Worm (Caenorhabditis elegans): ENCODE results near the gene mltn-13.
A peak's percentile ranks its signal among the peaks of the same experiment; 100 is the strongest.

Gene mltn-13

ce11 chrX:4400296-4400695, 47.9 kb downstream of the mltn-13 start:
- TF ChIP-seq tbx-7 (tag; optimal IDR thresholded peaks at IDR 0.05) (no peak), K02D7.2 (tag; optimal IDR thresholded peaks at IDR 0.05) (no peak), elt-2 (tag; optimal IDR thresholded peaks at IDR 0.05) (no peak), dmd-4 (tag; optimal IDR thresholded peaks at IDR 0.05; ENCODE audit: borderline replicate concordance) (no peak), ama-1 (optimal IDR thresholded peaks at IDR 0.05) (no peak), odd-2 (tag; optimal IDR thresholded peaks at IDR 0.05) (no peak), ceh-6 (GFP tag; optimal IDR thresholded peaks at IDR 0.05) (no peak), fkh-10 (GFP tag; optimal IDR thresholded peaks at IDR 0.05) (no peak), rnt-1 (tag; optimal IDR thresholded peaks at IDR 0.05) (no peak), npax-4 (tag; optimal IDR thresholded peaks at IDR 0.05) (no peak), tbx-2 (tag; optimal IDR thresholded peaks at IDR 0.05) (no peak), nhr-11 (tag; optimal IDR thresholded peaks at IDR 0.05) (no peak), ceh-14 (tag; optimal IDR thresholded peaks at IDR 0.05) (no peak), ceh-30 (tag; optimal IDR thresholded peaks at IDR 0.05) (no peak), che-1 (tag; optimal IDR thresholded peaks at IDR 0.05) (no peak), sdc-2 (tag; optimal IDR thresholded peaks at IDR 0.05) (no peak), hlh-6 (tag; optimal IDR thresholded peaks at IDR 0.05) (no peak), pha-2 (tag; optimal IDR thresholded peaks at IDR 0.05) (no peak), dve-1 (tag; optimal IDR thresholded peaks at IDR 0.05) (no peak), unc-3 (GFP tag; conservative IDR thresholded peaks at IDR 0.05) (no peak), unc-3 (tag; optimal IDR thresholded peaks at IDR 0.05) (no peak)

ce11 chrX:4397460-4397859, 50.7 kb downstream of the mltn-13 start:
- TF ChIP-seq unc-42 (tag; optimal IDR thresholded peaks at IDR 0.05) (no peak), lin-11 (tag; optimal IDR thresholded peaks at IDR 0.05) (no peak), unc-55 (GFP tag; optimal IDR thresholded peaks at IDR 0.05) (no peak), ets-4 (tag; optimal IDR thresholded peaks at IDR 0.05) (no peak)

- peak; percentile 74 for TF ChIP-seq ceh-31 (tag; optimal IDR thresholded peaks at IDR 0.05)
- TF ChIP-seq hlh-15 (tag; optimal IDR thresholded peaks at IDR 0.05) = no peak
- TF ChIP-seq sdc-2 (tag; optimal IDR thresholded peaks at IDR 0.05) = peak; percentile 98
- TF ChIP-seq sox-2 (GFP tag; IDR thresholded peaks at IDR 0.05) = peak; percentile 37
- TF ChIP-seq ceh-22 (tag; optimal IDR thresholded peaks at IDR 0.05) = no peak
- TF ChIP-seq ceh-2 (tag; optimal IDR thresholded peaks at IDR 0.05) = no peak
- peak; percentile 41 for TF ChIP-seq ets-4 (tag; optimal IDR thresholded peaks at IDR 0.05)
- no peak for TF ChIP-seq pqm-1 (tag; optimal IDR thresholded peaks at IDR 0.05)
- TF ChIP-seq K09A11.1 (tag; optimal IDR thresholded peaks at IDR 0.05; ENCODE audit: insufficient read depth) = peak; percentile 83
- TF ChIP-seq ref-2 (tag; optimal IDR thresholded peaks at IDR 0.05) = peak; percentile 33
- no peak for TF ChIP-seq ztf-16 (tag; optimal IDR thresholded peaks at IDR 0.05)
- TF ChIP-seq sox-4 (tag; optimal IDR thresholded peaks at IDR 0.05) = no peak
- peak; percentile 6 for TF ChIP-seq unc-42 (tag; optimal IDR thresholded peaks at IDR 0.05)
- peak; percentile 8 for TF ChIP-seq unc-86 (tag; optimal IDR thresholded peaks at IDR 0.05)
- TF ChIP-seq ceh-18 (tag; optimal IDR thresholded peaks at IDR 0.05) = peak; percentile 61
- TF ChIP-seq ceh-34 (tag; optimal IDR thresholded peaks at IDR 0.05) = peak; percentile 33
- TF ChIP-seq nfya-1 (tag; optimal IDR thresholded peaks at IDR 0.05) = peak; percentile 58
- no peak for TF ChIP-seq hlh-6 (tag; optimal IDR thresholded peaks at IDR 0.05)
- TF ChIP-seq tbx-2 (tag; optimal IDR thresholded peaks at IDR 0.05) = peak; percentile 33
These were observed 52.9 kb downstream of the mltn-13 start for ce11 chrX:4395073-4395850.

All from whole organism, late embryonic.